Fruit fly (Drosophila melanogaster): ENCODE measurements around the gene ATPsynO.

The ATPsynO gene

DNA sequence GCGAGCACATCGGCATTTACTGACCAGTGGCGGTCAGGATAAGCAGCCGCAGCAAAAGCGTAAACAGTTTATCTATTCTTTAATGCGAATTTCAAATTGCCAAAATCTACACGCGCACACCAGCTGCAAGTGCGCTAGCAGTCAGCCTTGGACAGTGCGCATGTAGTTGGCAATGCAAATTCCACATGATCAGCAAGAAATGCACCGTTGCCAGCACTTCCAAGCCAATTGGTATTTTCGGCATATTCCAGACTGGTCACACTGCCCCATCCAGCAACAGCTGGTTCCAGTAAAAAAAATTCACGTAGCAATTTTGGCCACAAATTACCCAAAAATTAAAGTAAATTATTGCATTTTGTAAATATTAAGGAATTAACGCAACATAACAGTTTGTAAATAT, 22.4 kb downstream of the ATPsynO start:
- TF ChIP-seq CG17801 (GFP tag; optimal IDR thresholded peaks at IDR 0.05; ENCODE audit: partially characterized antibody): peak; percentile 16

- no peak for TF ChIP-seq CG17801 (GFP tag; optimal IDR thresholded peaks at IDR 0.05; ENCODE audit: partially characterized antibody)
Observed at dm6 chr3R:15288802-15289201, 23.4 kb downstream of the ATPsynO start.

DNA sequence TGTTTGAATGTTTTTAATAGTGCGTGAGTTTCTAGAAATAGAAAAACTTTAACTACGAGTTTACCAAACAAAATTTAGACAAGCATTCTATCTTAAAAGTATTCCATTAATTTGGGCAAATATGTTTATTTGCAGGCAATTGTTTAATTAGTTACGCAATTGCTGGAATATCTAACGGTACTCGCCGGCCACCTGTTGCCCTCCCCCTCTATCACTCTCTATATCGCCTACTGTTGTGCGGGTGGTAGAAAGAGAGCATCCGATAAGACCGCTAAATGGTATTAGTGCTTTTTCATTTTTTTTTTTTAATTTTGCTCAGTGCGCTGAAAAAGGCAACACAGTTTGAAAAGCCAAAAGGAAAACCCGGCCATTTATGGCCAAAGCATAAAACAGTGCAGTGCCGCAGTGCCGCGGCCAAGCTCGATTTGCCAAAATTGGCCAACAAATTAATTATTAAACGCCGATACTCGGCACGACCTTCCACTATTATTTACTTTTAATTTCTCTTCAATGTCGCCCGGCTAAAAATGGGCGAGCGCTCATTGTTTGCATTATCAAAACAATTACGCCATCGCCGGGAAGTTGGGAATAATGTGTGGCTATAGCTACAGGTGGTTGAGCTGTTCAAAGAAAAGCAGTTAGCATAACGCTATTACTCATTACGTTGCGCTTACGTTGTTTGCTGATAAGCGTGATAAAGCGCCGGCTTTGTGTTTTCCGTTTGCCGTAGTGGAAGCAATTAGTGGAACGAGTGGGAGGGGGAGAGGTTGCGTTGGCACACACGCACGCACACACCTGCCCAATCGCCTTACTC, 24.6 kb downstream of the ATPsynO start:
- no peak for TF ChIP-seq CG17801 (GFP tag; optimal IDR thresholded peaks at IDR 0.05; ENCODE audit: partially characterized antibody)

dm6 chr3R:15290642-15291118, 25.3 kb downstream of the ATPsynO start, which contains the start of gene CG45218:
TSS of gene CG45218 (minus strand) at chr3R:15290799.
- TF ChIP-seq CG17801 (GFP tag; optimal IDR thresholded peaks at IDR 0.05; ENCODE audit: partially characterized antibody): peak; percentile 68

dm6 chr3R:15291551-15292223, 26.3 kb downstream of the ATPsynO start:
- no peak for TF ChIP-seq CG17801 (GFP tag; optimal IDR thresholded peaks at IDR 0.05; ENCODE audit: partially characterized antibody)

- TF ChIP-seq CG17801 (GFP tag; optimal IDR thresholded peaks at IDR 0.05; ENCODE audit: partially characterized antibody): no peak
Observed at dm6 chr3R:15292241-15293004, 27.0 kb downstream of the ATPsynO start.

dm6 chr3R:15293005-15293877, 27.9 kb downstream of the ATPsynO start:
- TF ChIP-seq CG17801 (GFP tag; optimal IDR thresholded peaks at IDR 0.05; ENCODE audit: partially characterized antibody): peak; percentile 98

DNA sequence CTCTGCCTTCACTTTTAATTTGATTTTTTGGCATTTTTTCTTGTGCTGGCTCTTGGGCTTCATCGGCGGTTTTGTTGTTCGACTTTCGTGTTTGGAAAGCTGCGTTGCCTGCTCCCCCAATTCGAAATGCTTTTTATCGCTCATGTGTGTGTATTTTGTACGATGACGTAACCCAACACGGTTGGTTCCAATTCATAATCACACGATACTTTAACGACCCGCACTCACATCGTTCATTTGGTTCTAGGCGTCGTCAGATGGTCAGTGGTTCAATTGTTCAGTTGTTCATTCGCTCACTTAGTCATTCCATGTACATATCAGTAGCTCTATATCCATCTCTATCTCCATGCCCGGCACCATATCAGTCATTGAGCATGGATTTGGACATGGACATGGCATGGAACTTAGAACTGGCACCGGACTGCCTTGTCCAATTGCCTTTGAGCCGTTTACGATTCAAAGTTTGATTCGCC, 28.5 kb downstream of the ATPsynO start:
- no peak for TF ChIP-seq CG17801 (GFP tag; optimal IDR thresholded peaks at IDR 0.05; ENCODE audit: partially characterized antibody)

- no peak for TF ChIP-seq CG17801 (GFP tag; optimal IDR thresholded peaks at IDR 0.05; ENCODE audit: partially characterized antibody)
Observed at dm6 chr3R:15297904-15298303, 32.5 kb downstream of the ATPsynO start.

DNA sequence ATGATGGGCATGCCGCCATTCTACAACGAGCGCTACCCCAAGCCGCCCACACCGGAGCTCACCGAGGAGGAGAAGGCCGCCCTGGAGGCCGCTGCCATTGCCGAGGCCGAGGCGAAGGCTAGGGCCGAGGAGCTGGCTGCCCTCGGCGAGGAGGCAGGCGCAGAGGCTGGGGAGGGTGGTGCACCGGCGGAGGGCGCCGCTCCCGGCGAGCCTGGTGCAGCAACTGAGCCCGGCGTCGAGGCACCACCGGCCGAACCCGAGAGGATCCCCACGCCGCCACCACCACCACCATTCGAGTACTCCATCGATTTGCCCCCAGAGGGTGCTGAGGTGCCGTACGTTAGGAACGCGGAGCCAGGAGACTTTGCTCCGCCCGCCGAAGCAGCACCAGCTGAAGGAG, 39.9 kb downstream of the ATPsynO start:
- no peak for TF ChIP-seq CG17801 (GFP tag; optimal IDR thresholded peaks at IDR 0.05; ENCODE audit: partially characterized antibody)

- no peak for TF ChIP-seq CG17801 (GFP tag; optimal IDR thresholded peaks at IDR 0.05; ENCODE audit: partially characterized antibody)
Observed at dm6 chr3R:15309924-15310323, 44.5 kb downstream of the ATPsynO start, which contains the start of gene Tm2. TSS of gene Tm2 (plus strand) at chr3R:15310193.

DNA sequence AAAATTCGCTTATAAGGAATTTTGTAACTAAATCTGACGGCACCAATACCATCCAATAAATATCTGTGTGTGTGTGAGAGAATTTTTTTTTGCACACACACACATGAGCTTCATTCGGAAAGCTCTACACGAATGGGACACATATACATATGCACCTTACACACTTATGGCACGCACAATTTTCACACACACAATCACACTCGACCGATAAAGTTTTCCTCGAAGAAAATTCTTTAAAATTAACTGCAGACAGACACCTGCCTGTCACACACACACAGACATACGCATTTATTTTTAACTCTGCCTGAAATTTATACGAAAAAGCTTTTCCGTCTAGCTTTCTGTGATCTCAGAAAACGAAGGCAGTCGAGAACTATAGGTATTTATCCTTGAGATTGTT, 45.3 kb downstream of the ATPsynO start:
- no peak for TF ChIP-seq CG17801 (GFP tag; optimal IDR thresholded peaks at IDR 0.05; ENCODE audit: partially characterized antibody)

DNA sequence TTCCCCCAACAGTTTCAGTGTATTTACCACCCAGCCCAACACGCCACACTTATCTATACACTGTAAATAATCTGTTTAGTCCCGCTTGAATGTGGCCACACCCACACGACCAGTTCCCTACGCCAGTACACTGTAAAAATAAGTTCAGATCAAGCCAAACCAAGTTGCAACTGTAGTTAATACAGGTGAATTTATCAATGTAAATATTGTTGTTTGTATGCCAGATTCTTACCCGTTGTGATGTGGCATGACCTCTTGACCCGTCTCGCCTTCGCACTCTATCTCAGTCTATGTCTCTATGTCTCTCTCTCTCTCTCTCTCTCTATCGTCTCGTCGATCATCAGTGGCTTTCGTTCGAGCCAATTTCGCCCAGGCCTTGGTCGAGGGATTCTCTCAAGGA, 48.4 kb downstream of the ATPsynO start:
- no peak for TF ChIP-seq CG17801 (GFP tag; optimal IDR thresholded peaks at IDR 0.05; ENCODE audit: partially characterized antibody)

Measured in ovary, adult (tissue).